Worm (Caenorhabditis elegans): Measurements from ENCODE around the gene F23F1.6.

The F23F1.6 gene

DNA sequence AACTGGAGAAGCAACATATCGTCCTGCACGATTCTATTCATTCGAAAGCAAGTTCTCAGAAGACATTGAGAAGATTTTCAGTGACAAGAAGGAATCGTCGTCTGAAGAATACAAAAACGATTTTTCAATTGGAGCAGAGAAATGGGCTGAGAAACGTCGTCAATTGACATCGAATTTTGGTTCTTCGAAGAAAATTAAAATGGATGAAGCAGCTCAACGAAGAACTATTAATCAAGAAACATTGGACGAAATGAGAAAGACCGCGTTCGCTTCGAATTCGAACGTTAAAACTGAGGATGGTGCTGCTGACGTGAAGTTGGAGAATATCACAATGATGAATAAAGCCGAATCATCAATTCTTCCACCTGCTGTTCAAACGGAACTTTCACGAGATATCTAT is 9.0 kb upstream of the F23F1.6 start, which contains the start of gene rpt-4:
rpt-4 (minus strand) TSS at position 101 of the 400 bp plus-strand sequence.
- TF ChIP-seq ceh-90 (tag; optimal IDR thresholded peaks at IDR 0.05) (no peak), nhr-85 (tag) (peak; percentile 59)

DNA sequence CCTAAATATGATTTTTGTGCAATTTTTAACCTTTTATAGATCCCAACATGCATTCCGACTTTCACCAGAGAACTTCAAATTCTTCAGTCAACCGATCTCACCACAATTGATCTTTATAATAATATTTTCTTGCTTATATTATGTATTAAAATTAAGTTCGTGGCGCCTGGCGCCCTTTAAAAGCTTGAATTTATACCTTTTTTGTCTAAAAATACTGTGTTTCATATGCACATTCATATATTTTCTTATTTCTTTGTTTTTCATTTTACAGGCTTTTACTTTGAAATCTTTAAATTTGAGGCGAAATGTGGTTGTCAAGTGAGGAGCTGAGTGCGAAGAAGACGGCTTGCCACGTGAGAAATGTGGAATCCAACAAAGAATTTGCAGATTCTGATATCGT is 7.6 kb upstream of the F23F1.6 start, which contains the start of gene rpoa-49:
rpoa-49 (plus strand) TSS at position 301 of the 400 bp plus-strand sequence.
- TF ChIP-seq lin-39 (tag; optimal IDR thresholded peaks at IDR 0.05) (no peak), snu-23 (GFP tag; optimal IDR thresholded peaks at IDR 0.05) (no peak), hlh-17 (GFP tag; optimal IDR thresholded peaks at IDR 0.05; ENCODE audit: borderline replicate concordance) (no peak), nhr-71 (tag; optimal IDR thresholded peaks at IDR 0.05) (no peak), C16A3.4 (tag; optimal IDR thresholded peaks at IDR 0.05) (no peak), sox-4 (tag; optimal IDR thresholded peaks at IDR 0.05) (no peak), ceh-8 (GFP tag; optimal IDR thresholded peaks at IDR 0.05) (no peak), Y116A8C.19 (tag; optimal IDR thresholded peaks at IDR 0.05; ENCODE audit: borderline replicate concordance) (no peak), nhr-90 (tag; optimal IDR thresholded peaks at IDR 0.05; ENCODE audit: poor library complexity) (no peak)

DNA sequence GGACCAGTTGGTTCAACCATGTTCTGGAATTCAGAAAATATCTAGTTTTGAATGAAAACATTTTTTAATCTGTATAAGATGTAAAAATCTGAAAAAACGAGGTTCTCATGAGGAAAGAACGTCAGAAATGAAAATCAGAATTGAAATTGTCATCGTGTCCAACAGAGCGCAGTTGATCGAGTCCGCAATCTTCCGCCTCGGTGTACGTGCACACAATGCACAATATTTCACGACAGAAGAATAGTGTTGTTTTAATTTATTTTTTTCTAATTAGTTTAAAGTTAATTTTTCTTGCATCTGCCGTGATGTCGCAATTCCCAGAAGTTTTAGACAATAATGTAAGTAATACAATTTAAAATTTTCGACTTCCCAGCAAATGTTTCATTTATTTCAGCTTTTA is 6.5 kb upstream of the F23F1.6 start, which contains the start of gene nfyc-1:
nfyc-1 (plus strand) TSS at position 268 of the 400 bp plus-strand sequence.
- TF ChIP-seq dsc-1 (tag; optimal IDR thresholded peaks at IDR 0.05) (peak; percentile 17), egl-27 (tag; optimal IDR thresholded peaks at IDR 0.05) (no peak), unc-62 (GFP tag; optimal IDR thresholded peaks at IDR 0.05) (no peak), nhr-19 (GFP tag; conservative IDR thresholded peaks at IDR 0.05) (peak; percentile 23; the same call in 1 of the 2 replicates), tbx-2 (tag; optimal IDR thresholded peaks at IDR 0.05) (peak; percentile 66), lsy-2 (tag; optimal IDR thresholded peaks at IDR 0.05) (peak; percentile 75 to 88), unc-30 (tag; optimal IDR thresholded peaks at IDR 0.05) (no peak), irx-1 (tag; optimal IDR thresholded peaks at IDR 0.05) (peak; percentile 22), hpl-2 (GFP tag; optimal IDR thresholded peaks at IDR 0.05) (no peak), Y116A8C.19 (tag; optimal IDR thresholded peaks at IDR 0.05; ENCODE audit: borderline replicate concordance) (no peak), nhr-47 (tag; optimal IDR thresholded peaks at IDR 0.05) (peak; percentile 74), unc-86 (tag; optimal IDR thresholded peaks at IDR 0.05) (peak; percentile 50), nhr-11 (tag; optimal IDR thresholded peaks at IDR 0.05) (no peak), C34B4.2 (tag; optimal IDR thresholded peaks at IDR 0.05) (no peak), lin-13 (GFP tag; optimal IDR thresholded peaks at IDR 0.05) (peak; percentile 42), skn-1 (tag; optimal IDR thresholded peaks at IDR 0.05) (peak; percentile 100), egl-13 (tag; optimal IDR thresholded peaks at IDR 0.05) (peak; percentile 8), alr-1 (tag; optimal IDR thresholded peaks at IDR 0.05; ENCODE audit: borderline replicate concordance) (no peak), mab-9 (GFP tag; IDR thresholded peaks at IDR 0.05) (no peak), nhr-85 (tag) (peak; percentile 52), xbp-1 (tag; optimal IDR thresholded peaks at IDR 0.05) (peak; percentile 64), nhr-77 (tag; optimal IDR thresholded peaks at IDR 0.05) (no peak), nhr-28 (tag; optimal IDR thresholded peaks at IDR 0.05) (no peak), aha-1 (tag; optimal IDR thresholded peaks at IDR 0.05) (no peak), nhr-71 (tag; optimal IDR thresholded peaks at IDR 0.05) (peak; percentile 78), fkh-4 (tag; optimal IDR thresholded peaks at IDR 0.05; ENCODE audit: borderline replicate concordance) (no peak), vab-15 (tag; optimal IDR thresholded peaks at IDR 0.05) (no peak), efl-3 (GFP tag; optimal IDR thresholded peaks at IDR 0.05) (no peak), nhr-237 (tag; optimal IDR thresholded peaks at IDR 0.05) (peak; percentile 24), C04F5.9 (tag; optimal IDR thresholded peaks at IDR 0.05) (peak; percentile 21), nhr-90 (tag; optimal IDR thresholded peaks at IDR 0.05; ENCODE audit: poor library complexity) (peak; percentile 29), ceh-63 (GFP tag; optimal IDR thresholded peaks at IDR 0.05) (no peak), grh-1 (GFP tag; IDR thresholded peaks at IDR 0.05) (no peak), dpl-1 (GFP tag; optimal IDR thresholded peaks at IDR 0.05) (peak; percentile 62 to 81 (median 71)), fkh-8 (tag; optimal IDR thresholded peaks at IDR 0.05) (peak; percentile 57), zip-4 (GFP tag; optimal IDR thresholded peaks at IDR 0.05) (no peak), lin-15B (tag; optimal IDR thresholded peaks at IDR 0.05) (peak; percentile 84), hlh-4 (tag; optimal IDR thresholded peaks at IDR 0.05) (no peak), ztf-4 (tag; optimal IDR thresholded peaks at IDR 0.05) (peak; percentile 25), tlp-1 (tag; optimal IDR thresholded peaks at IDR 0.05) (no peak), lir-3 (tag; optimal IDR thresholded peaks at IDR 0.05; ENCODE audit: poor library complexity) (peak; percentile 4)
